Worm (Caenorhabditis elegans) whole organism, late embryonic: Measurements from ENCODE around the gene cts-1.

Source experiments
- C38D4.7 ChIP-seq: fragments of 200-800 bp; sonication (Bioruptor generic); optimal IDR thresholded peaks from 2 replicates; lab custom pipeline; 2018; ENCODE audit warnings: mild to moderate bottlenecking, missing genetic modification characterization, moderate library complexity, missing compliant biosample characterization
- ets-4 ChIP-seq: sonication (generic microtip); optimal IDR thresholded peaks from 2 replicates; lab custom pipeline; 2016; ENCODE audit warnings: missing genetic modification characterization, missing compliant biosample characterization
- nfya-1 ChIP-seq: sonication (generic microtip); optimal IDR thresholded peaks from 2 replicates; lab custom pipeline; 2017; ENCODE audit warnings: missing genetic modification characterization, mild to moderate bottlenecking, missing compliant biosample characterization, antibody characterized with exemption, moderate library complexity
- zip-5 ChIP-seq: sonication (generic microtip); optimal IDR thresholded peaks from 2 replicates; lab custom pipeline; 2016; ENCODE audit warnings: missing genetic modification characterization, missing compliant biosample characterization
- ztf-16 ChIP-seq: sonication (generic microtip); optimal IDR thresholded peaks from 2 replicates; lab custom pipeline; 2017; ENCODE audit warnings: missing genetic modification characterization, missing compliant biosample characterization

ce11 chrIII:10209703-10210102 lies 6.7 kb downstream of the cts-1 start, which contains the start of gene T20G5.9:
- TF ChIP-seq zip-5 (tag; lab: Kevin White, UChicago) (no peak), nfya-1 (no peak), C38D4.7 (GFP tag; lab: Kevin White, UChicago) (no peak), ztf-16 (no peak), ets-4 (tag; lab: Kevin White, UChicago) (no peak)
